Worm (Caenorhabditis elegans): ENCODE measurements around the gene spp-6.
"Not testable (repeated sequence)": the region's sequence is repeated elsewhere in the genome, so short reads cannot be mapped to it uniquely, and the experiment has no call there.

The spp-6 gene

DNA sequence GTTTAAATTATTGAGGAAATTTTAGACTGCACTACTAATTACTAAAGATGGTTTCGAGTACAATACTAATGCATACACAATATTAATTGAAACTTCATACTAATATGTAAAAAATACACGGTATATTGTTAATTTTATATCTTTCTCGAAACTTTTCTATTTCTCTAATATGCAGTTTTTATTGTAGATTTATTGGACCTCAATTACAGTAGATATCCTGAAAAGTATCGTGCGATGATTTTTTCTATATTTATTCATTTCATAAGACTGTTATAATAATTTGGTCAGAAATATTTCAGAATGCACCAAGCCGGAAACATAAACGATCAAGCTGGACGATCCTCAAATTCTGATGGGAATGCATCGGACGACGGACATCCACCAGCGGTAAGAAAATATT is 26.6 kb downstream of the spp-6 start, which contains the start of gene C07D8.5:
Gene C07D8.5, plus strand, starts transcription at position 301 of the 400 bp plus-strand sequence.
- TF ChIP-seq ztf-4 (tag; optimal IDR thresholded peaks at IDR 0.05): no peak
- no peak for TF ChIP-seq skn-1 (tag; optimal IDR thresholded peaks at IDR 0.05)
- TF ChIP-seq lin-15B (tag; optimal IDR thresholded peaks at IDR 0.05): no peak
- no peak for TF ChIP-seq nhr-25 (tag; optimal IDR thresholded peaks at IDR 0.05)
- no peak for TF ChIP-seq nhr-28 (tag; optimal IDR thresholded peaks at IDR 0.05)
- no peak for TF ChIP-seq nhr-67 (tag; optimal IDR thresholded peaks at IDR 0.05)
- no peak for TF ChIP-seq unc-62 (GFP tag; optimal IDR thresholded peaks at IDR 0.05)
- TF ChIP-seq nhr-77 (tag; optimal IDR thresholded peaks at IDR 0.05): no peak
- no peak for TF ChIP-seq ceh-28 (tag; optimal IDR thresholded peaks at IDR 0.05)
- no peak for TF ChIP-seq sea-2 (GFP tag; optimal IDR thresholded peaks at IDR 0.05)
- no peak for TF ChIP-seq ceh-82 (tag; optimal IDR thresholded peaks at IDR 0.05)
- no peak for TF ChIP-seq nfya-1 (tag; optimal IDR thresholded peaks at IDR 0.05; ENCODE audit: insufficient read depth)
- no peak for TF ChIP-seq ceh-9 (tag; optimal IDR thresholded peaks at IDR 0.05)
- no peak for TF ChIP-seq nhr-12 (tag; optimal IDR thresholded peaks at IDR 0.05)
- no peak for TF ChIP-seq tbx-2 (tag; optimal IDR thresholded peaks at IDR 0.05)
- TF ChIP-seq elt-1 (tag; optimal IDR thresholded peaks at IDR 0.05): no peak
- no peak for TF ChIP-seq nhr-23 (tag; optimal IDR thresholded peaks at IDR 0.05)

ce11 chrX:7365267-7365666 is 48.1 kb downstream of the spp-6 start, which contains the start of gene C56G3.2:
C56G3.2 (plus strand) TSS chrX:7365567.
- not testable (repeated sequence) for TF ChIP-seq hmg-11 (tag; optimal IDR thresholded peaks at IDR 0.05); lin-39 (tag; optimal IDR thresholded peaks at IDR 0.05); fkh-10 (GFP tag; optimal IDR thresholded peaks at IDR 0.05)

All from whole organism, L3 larva.